Worm (Caenorhabditis elegans) whole organism, L2 larva: ENCODE measurements around the gene eef-1G.

Source experiments
- C34F6.9 ChIP-seq: fragments of 150-350 bp; optimal IDR thresholded peaks from 2 replicates; lab custom pipeline; 2014; ENCODE audit warnings: missing biosample characterization, missing genetic modification characterization
- F13H6.1 ChIP-seq: sonication (generic microtip); optimal IDR thresholded peaks from 2 replicates; lab custom pipeline; 2016; ENCODE audit warnings: missing genetic modification characterization, missing compliant biosample characterization
- Y55F3AM.14 ChIP-seq: fragments of 200-800 bp; sonication (Bioruptor generic); optimal IDR thresholded peaks from 2 replicates; lab custom pipeline; 2018; ENCODE audit warnings: mild to moderate bottlenecking, missing genetic modification characterization, missing compliant biosample characterization
- ZK546.5 ChIP-seq: sonication (generic microtip); optimal IDR thresholded peaks from 2 replicates; lab custom pipeline; 2017; ENCODE audit warnings: missing biosample characterization, missing genetic modification characterization
- ama-1 ChIP-seq: fragments of 150-350 bp; optimal IDR thresholded peaks from 2 replicates; lab custom pipeline; 2018; ENCODE audit warnings: inconsistent platforms
- blmp-1 ChIP-seq: sonication (generic microtip); optimal IDR thresholded peaks from 2 replicates; lab custom pipeline; 2017; ENCODE audit warnings: missing genetic modification characterization, mild to moderate bottlenecking, missing compliant biosample characterization, antibody characterized with exemption, moderate library complexity; ENCODE audit not compliant: insufficient read depth
- ceh-16 ChIP-seq: fragments of 150-350 bp; optimal IDR thresholded peaks from 2 replicates; lab custom pipeline; 2014; ENCODE audit warnings: missing biosample characterization, missing genetic modification characterization
- ceh-82 ChIP-seq: fragments of 150-350 bp; optimal IDR thresholded peaks from 2 replicates; lab custom pipeline; 2014; ENCODE audit warnings: missing biosample characterization, missing genetic modification characterization
- crh-2 ChIP-seq: sonication (generic microtip); optimal IDR thresholded peaks from 2 replicates; lab custom pipeline; 2017; ENCODE audit warnings: missing biosample characterization, missing genetic modification characterization
- dmd-4 ChIP-seq: sonication (generic microtip); optimal IDR thresholded peaks from 2 replicates; lab custom pipeline; 2017; ENCODE audit warnings: missing biosample characterization, missing genetic modification characterization
- egl-27 ChIP-seq: sonication (generic microtip); optimal IDR thresholded peaks from 3 replicates; lab custom pipeline; 2017; ENCODE audit warnings: missing biosample characterization, missing genetic modification reagents, missing genetic modification characterization
- elt-1 ChIP-seq: fragments of 150-350 bp; optimal IDR thresholded peaks from 2 replicates; lab custom pipeline; 2014; ENCODE audit warnings: missing biosample characterization, missing genetic modification characterization
- elt-3 ChIP-seq: sonication (generic microtip); optimal IDR thresholded peaks from 2 replicates; lab custom pipeline; 2017; ENCODE audit warnings: missing biosample characterization, missing genetic modification characterization
- fos-1 ChIP-seq: fragments of 150-350 bp; optimal IDR thresholded peaks from 2 replicates; lab custom pipeline; 2014; ENCODE audit warnings: missing biosample characterization, missing genetic modification characterization
- gmeb-1 ChIP-seq: fragments of 150-350 bp; optimal IDR thresholded peaks from 2 replicates; lab custom pipeline; 2014; ENCODE audit warnings: missing biosample characterization, missing genetic modification characterization
- lin-11 ChIP-seq: fragments of 150-350 bp; sonication (generic microtip); optimal IDR thresholded peaks from 2 replicates; lab custom pipeline; 2014; ENCODE audit warnings: missing biosample characterization, missing genetic modification characterization, inconsistent platforms, mixed read lengths
- lin-13 ChIP-seq: fragments of 150-350 bp; optimal IDR thresholded peaks from 2 replicates; lab custom pipeline; 2014; ENCODE audit warnings: missing biosample characterization, missing genetic modification reagents, missing genetic modification characterization
- lsy-2 ChIP-seq, 2 experiments: fragments of 150-350 bp in 1 of 2; sonication (generic microtip) in 1 of 2; optimal IDR thresholded peaks; 2 replicates each; lab custom pipeline; 2014 to 2017; ENCODE audit warnings: missing biosample characterization in 2 of 2, missing genetic modification characterization in 2 of 2
- mab-5 ChIP-seq: fragments of 150-350 bp; optimal IDR thresholded peaks from 2 replicates; lab custom pipeline; 2014; ENCODE audit warnings: missing biosample characterization, missing genetic modification characterization
- mbf-1 ChIP-seq: sonication (generic microtip); optimal IDR thresholded peaks from 2 replicates; lab custom pipeline; 2017; ENCODE audit warnings: missing biosample characterization, missing genetic modification characterization
- mdl-1 ChIP-seq, 2 experiments: fragments of 150-350 bp in 1 of 2; sonication (generic microtip) in 1 of 2; optimal IDR thresholded peaks; 2 replicates each; lab custom pipeline; 2017; ENCODE audit warnings: missing biosample characterization in 2 of 2, missing genetic modification characterization in 2 of 2
- nhr-10 ChIP-seq: sonication (generic microtip); optimal IDR thresholded peaks from 2 replicates; lab custom pipeline; 2017; ENCODE audit warnings: missing biosample characterization, missing genetic modification characterization
- nhr-11 ChIP-seq: fragments of 150-350 bp; optimal IDR thresholded peaks from 2 replicates; lab custom pipeline; 2014; ENCODE audit warnings: missing biosample characterization, missing genetic modification characterization
- nhr-12 ChIP-seq: fragments of 150-350 bp; optimal IDR thresholded peaks from 2 replicates; lab custom pipeline; 2014; ENCODE audit warnings: missing biosample characterization, missing genetic modification characterization
- nhr-21 ChIP-seq: fragments of 150-350 bp; optimal IDR thresholded peaks from 2 replicates; lab custom pipeline; 2014; ENCODE audit warnings: missing biosample characterization, missing genetic modification characterization
- nhr-23 ChIP-seq: fragments of 150-350 bp; optimal IDR thresholded peaks from 2 replicates; lab custom pipeline; 2014; ENCODE audit warnings: missing biosample characterization, missing genetic modification reagents, missing genetic modification characterization
- nhr-25 ChIP-seq: fragments of 150-350 bp; sonication (generic microtip); optimal IDR thresholded peaks from 3 replicates; lab custom pipeline; 2014; ENCODE audit warnings: missing biosample characterization, missing genetic modification characterization
- nhr-6 ChIP-seq: fragments of 150-350 bp; optimal IDR thresholded peaks from 2 replicates; lab custom pipeline; 2014; ENCODE audit warnings: missing biosample characterization, missing genetic modification characterization
- peb-1 ChIP-seq: fragments of 150-350 bp; optimal IDR thresholded peaks from 2 replicates; lab custom pipeline; 2014; ENCODE audit warnings: missing biosample characterization, missing genetic modification characterization
- sem-4 ChIP-seq: fragments of 150-350 bp; optimal IDR thresholded peaks from 2 replicates; lab custom pipeline; 2014; ENCODE audit warnings: missing biosample characterization, missing genetic modification reagents, missing genetic modification characterization
- skn-1 ChIP-seq: sonication (generic microtip); optimal IDR thresholded peaks from 2 replicates; lab custom pipeline; 2017; ENCODE audit warnings: missing biosample characterization, missing genetic modification characterization
- sma-9 ChIP-seq, 2 experiments: fragments of 150-350 bp in 1 of 2; sonication (generic microtip) in 1 of 2; optimal IDR thresholded peaks; 2 replicates each; lab custom pipeline; 2014 to 2016; ENCODE audit warnings: missing genetic modification characterization in 2 of 2, mild to moderate bottlenecking in 1 of 2, missing biosample characterization in 1 of 2, missing compliant biosample characterization in 1 of 2, missing genetic modification reagents in 1 of 2, moderate library complexity in 1 of 2
- snpc-4 ChIP-seq: fragments of 150-350 bp; optimal IDR thresholded peaks from 2 replicates; lab custom pipeline; 2014; ENCODE audit warnings: missing biosample characterization, missing genetic modification characterization
- unc-39 ChIP-seq: fragments of 150-350 bp; optimal IDR thresholded peaks from 2 replicates; lab custom pipeline; 2014; ENCODE audit warnings: missing biosample characterization, missing genetic modification characterization
- unc-55 ChIP-seq: fragments of 150-350 bp; sonication (generic microtip); optimal IDR thresholded peaks from 3 replicates; lab custom pipeline; 2014; ENCODE audit warnings: missing biosample characterization, missing genetic modification reagents, missing genetic modification characterization
- zag-1 ChIP-seq: fragments of 150-350 bp; optimal IDR thresholded peaks from 2 replicates; lab custom pipeline; 2014; ENCODE audit warnings: missing biosample characterization, missing genetic modification characterization
- ztf-4 ChIP-seq: fragments of 150-350 bp; optimal IDR thresholded peaks from 2 replicates; lab custom pipeline; 2014; ENCODE audit warnings: missing biosample characterization, missing genetic modification characterization

eef-1G gene

DNA sequence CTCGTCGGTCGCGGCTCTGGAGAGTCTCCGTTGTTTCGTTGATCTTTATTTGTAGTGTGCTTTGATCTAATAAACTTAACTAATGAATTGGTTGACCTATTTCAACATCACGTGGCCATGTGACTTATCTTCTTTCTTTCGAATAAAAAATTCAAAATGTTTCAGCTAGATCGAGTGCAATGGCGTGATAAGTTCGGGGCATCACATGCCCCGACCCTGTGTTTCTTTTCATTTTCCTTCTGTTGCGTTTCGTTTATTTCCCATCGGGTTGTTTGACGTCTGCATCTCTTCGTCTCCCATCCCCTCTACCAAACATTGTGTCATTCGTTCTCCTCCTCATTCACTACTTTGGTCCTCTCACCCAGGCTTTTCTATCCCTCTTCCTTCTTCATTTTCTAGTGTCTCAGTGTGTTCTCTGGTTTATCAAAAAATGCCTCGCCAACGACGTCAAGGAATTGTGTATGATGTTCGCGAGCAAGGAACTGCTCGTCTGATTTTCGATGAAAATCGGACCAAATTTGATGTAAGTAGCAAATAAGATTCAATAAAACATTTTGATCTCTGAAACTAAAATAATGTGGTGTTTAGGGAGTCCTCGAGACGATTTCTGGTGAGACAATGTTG lies 13.8 kb upstream of the eef-1G start, which contains the start of gene F17C11.4 (continued):
- peak; percentile 76 for TF ChIP-seq blmp-1 (tag; lab: Kevin White, UChicago)
- peak; percentile 91 for TF ChIP-seq F13H6.1 (tag; lab: Kevin White, UChicago)
- peak; percentile 85 for TF ChIP-seq C34F6.9
- peak; percentile 88 for TF ChIP-seq ztf-4 (tag; lab: Kevin White, UChicago)
- peak; percentile 70 for TF ChIP-seq sem-4 (tag; lab: Kevin White, UChicago)
- TF ChIP-seq nhr-10 = no peak
- TF ChIP-seq zag-1 = peak; percentile 54
- TF ChIP-seq ZK546.5 (tag; lab: Kevin White, UChicago) = no peak
- peak; percentile 49 for TF ChIP-seq egl-27
- no peak for TF ChIP-seq unc-39 (tag; lab: Kevin White, UChicago)
- TF ChIP-seq nhr-12 = no peak
- TF ChIP-seq skn-1 = no peak
- peak; percentile 39 for TF ChIP-seq mab-5 (tag; lab: Kevin White, UChicago)
- TF ChIP-seq crh-2 (tag; lab: Kevin White, UChicago) = peak; percentile 57
- peak; percentile 66 for TF ChIP-seq fos-1 (tag; lab: Kevin White, UChicago)
- TF ChIP-seq ceh-16 = no peak
- TF ChIP-seq, all 48 proteins: peak for 24

DNA sequence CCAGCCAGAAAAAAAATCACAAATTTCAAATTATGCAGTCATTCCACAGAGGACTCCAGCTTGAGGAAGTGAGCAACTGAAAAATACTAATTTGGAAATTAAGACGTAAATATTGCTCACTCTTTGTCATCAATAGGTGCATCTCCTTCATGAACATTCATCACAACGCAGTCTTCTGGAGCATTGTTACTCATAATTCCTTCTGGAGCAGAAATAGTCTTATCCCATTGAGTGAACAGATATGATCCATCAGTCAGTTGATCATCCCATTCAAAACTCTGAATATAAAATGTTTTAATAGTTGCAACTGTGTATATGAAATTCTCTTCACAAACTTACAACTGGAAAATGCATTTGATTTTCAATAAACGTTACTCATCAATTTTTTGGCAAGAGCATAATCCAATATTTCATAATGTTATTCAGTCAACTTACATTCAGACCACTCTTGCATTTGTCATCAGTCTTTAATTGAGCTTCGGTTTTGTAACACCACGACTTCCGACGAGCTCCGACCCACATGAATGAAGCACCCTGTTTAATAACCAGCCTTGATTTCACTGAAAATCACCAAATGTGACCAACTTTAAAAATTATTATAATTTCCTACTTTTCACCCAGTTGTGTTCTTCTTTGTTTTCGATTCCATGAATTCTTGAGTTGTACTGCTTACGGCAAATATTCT lies 11.9 kb upstream of the eef-1G start:
- TF ChIP-seq lsy-2 (tag; optimal IDR thresholded peaks at IDR 0.05; lab: Kevin White, UChicago) = peak in 1 of 2 experiments; percentile 40
- peak; percentile 25 for TF ChIP-seq lin-13 (GFP tag; lab: Kevin White, UChicago)
- TF ChIP-seq Y55F3AM.14 (GFP tag; lab: Kevin White, UChicago) = peak; percentile 21
- peak; percentile 29 for TF ChIP-seq nhr-25 (tag; lab: Kevin White, UChicago)
- TF ChIP-seq blmp-1 (tag; lab: Kevin White, UChicago) = peak; percentile 9
- TF ChIP-seq snpc-4 = no peak
- TF ChIP-seq nhr-6 (tag; lab: Kevin White, UChicago) = peak; percentile 32
- TF ChIP-seq ama-1 (lab: Kevin White, UChicago) = peak; percentile 74
- TF ChIP-seq mbf-1 (tag; lab: Kevin White, UChicago) = no peak
- peak; percentile 20 for TF ChIP-seq sma-9 (GFP tag; optimal IDR thresholded peaks at IDR 0.05; lab: Kevin White, UChicago)
- no peak for TF ChIP-seq sma-9 (tag; optimal IDR thresholded peaks at IDR 0.05; lab: Kevin White, UChicago)
- no peak for TF ChIP-seq egl-27
- no peak for TF ChIP-seq lin-11 (tag; lab: Kevin White, UChicago)
- no peak for TF ChIP-seq elt-1
- TF ChIP-seq ztf-4 (tag; lab: Kevin White, UChicago) = peak; percentile 60
- no peak for TF ChIP-seq unc-55 (GFP tag; lab: Kevin White, UChicago)

DNA sequence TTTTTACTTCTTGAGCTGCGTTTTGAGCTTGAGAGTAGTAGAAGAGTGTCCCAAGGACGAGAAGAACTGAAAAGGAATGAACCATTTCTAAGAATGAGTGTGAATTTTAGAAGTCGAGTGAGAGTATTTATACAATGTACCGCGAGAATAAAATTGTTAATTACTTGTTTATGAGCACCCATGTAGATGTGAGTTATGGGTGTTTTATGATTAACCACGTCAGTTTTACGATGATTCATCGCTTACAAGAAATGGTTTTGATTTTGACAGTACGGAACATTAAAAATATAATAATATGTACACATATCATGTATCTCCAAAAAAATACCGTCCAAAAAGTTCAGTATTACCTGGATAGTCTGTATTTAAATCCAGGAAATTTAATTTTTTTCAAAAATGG lies 11.2 kb upstream of the eef-1G start, which contains the start of gene clec-221:
Gene clec-221 (minus strand): TSS at position 101 of the 400 bp plus-strand sequence.
- TF ChIP-seq mdl-1 (tag; optimal IDR thresholded peaks at IDR 0.05; lab: Kevin White, UChicago) (no peak), lsy-2 (tag; optimal IDR thresholded peaks at IDR 0.05; lab: Kevin White, UChicago) (no peak), ceh-16 (no peak), lin-13 (GFP tag; lab: Kevin White, UChicago) (no peak), C34F6.9 (no peak), dmd-4 (tag; lab: Kevin White, UChicago) (no peak), gmeb-1 (no peak), elt-3 (tag; lab: Kevin White, UChicago) (no peak), nhr-11 (tag; lab: Kevin White, UChicago) (no peak), nhr-23 (tag; lab: Kevin White, UChicago) (no peak), zag-1 (no peak), peb-1 (tag; lab: Kevin White, UChicago) (no peak), sma-9 (GFP tag; optimal IDR thresholded peaks at IDR 0.05; lab: Kevin White, UChicago) (no peak), sma-9 (tag; optimal IDR thresholded peaks at IDR 0.05; lab: Kevin White, UChicago) (no peak), crh-2 (tag; lab: Kevin White, UChicago) (no peak), ceh-82 (tag; lab: Kevin White, UChicago) (no peak), nhr-21 (no peak), ama-1 (lab: Kevin White, UChicago) (no peak)
